Worm (Caenorhabditis elegans): ENCODE results near the gene ceh-18.

ceh-18 gene

DNA sequence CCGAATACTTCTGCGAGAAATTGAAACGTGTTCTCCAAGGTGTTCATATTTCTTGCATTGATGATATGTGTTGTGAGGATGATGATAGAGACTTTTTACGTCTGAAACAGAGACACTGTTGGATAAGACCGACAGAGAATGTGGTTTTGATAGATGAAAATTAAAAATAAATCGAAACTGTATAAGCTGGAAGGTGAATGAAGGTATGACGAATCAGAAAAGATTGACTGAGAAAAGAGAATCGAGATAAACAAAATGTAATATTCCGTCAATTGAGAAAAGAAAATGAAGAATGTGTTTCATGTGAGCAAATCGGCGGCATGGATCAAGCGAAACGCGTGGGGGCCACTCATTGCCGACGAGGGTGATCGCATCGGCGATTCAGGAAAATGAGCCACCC is at the start of gene ceh-18:
TSS of gene ceh-18 (minus strand) at position 101 of the 400 bp plus-strand sequence.
- TF ChIP-seq ets-7 (tag; optimal IDR thresholded peaks at IDR 0.05), result no peak
- TF ChIP-seq aly-1 (tag; optimal IDR thresholded peaks at IDR 0.05), result no peak
- TF ChIP-seq pes-1 (GFP tag; IDR thresholded peaks at IDR 0.05), result no peak
- TF ChIP-seq tbx-11 (GFP tag; IDR thresholded peaks at IDR 0.05), result no peak
- no peak for TF ChIP-seq ceh-13 (GFP tag; optimal IDR thresholded peaks at IDR 0.05)
- no peak for TF ChIP-seq sea-1 (GFP tag; conservative IDR thresholded peaks at IDR 0.05)
- TF ChIP-seq F13C5.2 (tag; optimal IDR thresholded peaks at IDR 0.05), result no peak
- TF ChIP-seq ama-1 (optimal IDR thresholded peaks at IDR 0.05), result no peak
- no peak for TF ChIP-seq scrt-1 (GFP tag; IDR thresholded peaks at IDR 0.05)
- no peak for TF ChIP-seq B0310.2 (tag; optimal IDR thresholded peaks at IDR 0.05)
- TF ChIP-seq flt-1 (GFP tag; IDR thresholded peaks at IDR 0.05), result no peak
- no peak for TF ChIP-seq hmg-4 (GFP tag; optimal IDR thresholded peaks at IDR 0.05)
- no peak for TF ChIP-seq hmbx-1 (tag; optimal IDR thresholded peaks at IDR 0.05)
- no peak for TF ChIP-seq tra-4 (tag; optimal IDR thresholded peaks at IDR 0.05)
- no peak for TF ChIP-seq hnd-1 (tag; optimal IDR thresholded peaks at IDR 0.05)
- no peak for TF ChIP-seq tbx-37 (GFP tag; conservative IDR thresholded peaks at IDR 0.05)
- no peak for TF ChIP-seq ceh-36 (tag; optimal IDR thresholded peaks at IDR 0.05)

- TF ChIP-seq flt-1 (GFP tag; IDR thresholded peaks at IDR 0.05) (no peak), aly-1 (tag; optimal IDR thresholded peaks at IDR 0.05) (no peak), tbx-37 (GFP tag; conservative IDR thresholded peaks at IDR 0.05) (no peak)
Measured at ce11 chrX:3904568-3904967, 47.0 kb upstream of the ceh-18 start, which contains the start of gene sup-12. Gene sup-12 (plus strand): TSS chrX:3904584.

- TF ChIP-seq hmg-4 (GFP tag; optimal IDR thresholded peaks at IDR 0.05) (no peak), ceh-36 (tag; optimal IDR thresholded peaks at IDR 0.05) (no peak), ama-1 (optimal IDR thresholded peaks at IDR 0.05) (no peak), B0310.2 (tag; optimal IDR thresholded peaks at IDR 0.05) (no peak), tbx-37 (GFP tag; conservative IDR thresholded peaks at IDR 0.05) (no peak)
Measured at ce11 chrX:3901389-3901788, 43.8 kb upstream of the ceh-18 start.

DNA sequence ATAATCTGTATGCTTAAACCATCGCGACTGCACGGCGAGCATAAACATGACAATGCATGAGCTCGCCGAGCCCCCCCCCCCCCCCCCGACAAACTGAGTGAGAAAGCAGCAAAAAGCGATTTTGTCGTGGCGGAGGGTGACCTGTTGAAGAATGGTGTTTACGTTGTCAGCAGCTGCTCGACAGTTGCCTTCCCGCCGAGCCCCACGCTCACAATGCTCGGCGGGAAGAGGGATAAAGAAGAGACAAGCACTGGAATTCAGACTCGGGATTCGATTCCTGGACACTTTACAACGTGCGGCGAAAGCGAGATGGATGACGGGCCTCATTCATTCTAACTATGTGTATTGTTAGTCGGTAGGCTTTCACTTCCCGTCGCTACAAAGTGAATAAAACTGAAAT is 43.1 kb upstream of the ceh-18 start:
- TF ChIP-seq ceh-13 (GFP tag; optimal IDR thresholded peaks at IDR 0.05), result no peak
- no peak for TF ChIP-seq hmg-4 (GFP tag; optimal IDR thresholded peaks at IDR 0.05)
- TF ChIP-seq ceh-36 (tag; optimal IDR thresholded peaks at IDR 0.05), result no peak
- TF ChIP-seq hnd-1 (tag; optimal IDR thresholded peaks at IDR 0.05), result no peak

ce11 chrX:3898255-3899177 is 40.9 kb upstream of the ceh-18 start:
- no peak for TF ChIP-seq hmg-4 (GFP tag; optimal IDR thresholded peaks at IDR 0.05)
- TF ChIP-seq sea-1 (GFP tag; conservative IDR thresholded peaks at IDR 0.05), result no peak
- no peak for TF ChIP-seq aly-1 (tag; optimal IDR thresholded peaks at IDR 0.05)
- no peak for TF ChIP-seq tbx-11 (GFP tag; IDR thresholded peaks at IDR 0.05)

- TF ChIP-seq hmg-4 (GFP tag; optimal IDR thresholded peaks at IDR 0.05) (no peak), scrt-1 (GFP tag; IDR thresholded peaks at IDR 0.05) (no peak), hmbx-1 (tag; optimal IDR thresholded peaks at IDR 0.05) (no peak), flt-1 (GFP tag; IDR thresholded peaks at IDR 0.05) (no peak), tra-4 (tag; optimal IDR thresholded peaks at IDR 0.05) (no peak), hnd-1 (tag; optimal IDR thresholded peaks at IDR 0.05) (no peak), tbx-37 (GFP tag; conservative IDR thresholded peaks at IDR 0.05) (no peak), tbx-11 (GFP tag; IDR thresholded peaks at IDR 0.05) (no peak), ets-7 (tag; optimal IDR thresholded peaks at IDR 0.05) (no peak), ama-1 (optimal IDR thresholded peaks at IDR 0.05) (no peak), ceh-13 (GFP tag; optimal IDR thresholded peaks at IDR 0.05) (no peak), pes-1 (GFP tag; IDR thresholded peaks at IDR 0.05) (no peak), sea-1 (GFP tag; conservative IDR thresholded peaks at IDR 0.05) (no peak)
Measured at ce11 chrX:3895577-3895976, 38.0 kb upstream of the ceh-18 start, which contains the start of gene F47F2.3. Gene F47F2.3 (minus strand): TSS chrX:3895677.

DNA sequence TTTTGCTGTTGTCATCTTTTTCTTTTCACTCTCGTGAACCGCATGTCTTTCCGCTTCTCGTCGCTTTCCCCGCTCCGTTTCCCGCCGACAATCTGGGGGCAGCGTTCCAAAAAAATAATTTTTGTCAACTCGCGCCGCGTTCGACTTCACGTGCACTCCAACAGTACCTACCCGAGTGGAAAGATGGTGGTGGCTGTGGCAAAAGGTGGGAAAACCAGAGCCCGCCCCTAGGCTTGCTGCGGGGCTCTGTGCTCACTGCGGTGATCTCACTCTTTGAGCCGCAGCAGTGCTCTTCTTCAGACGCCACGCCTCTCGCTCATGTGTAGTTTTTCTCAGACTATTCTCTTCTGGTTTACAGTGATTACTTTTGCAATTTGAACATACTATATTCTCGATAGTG is 30.0 kb upstream of the ceh-18 start:
- TF ChIP-seq scrt-1 (GFP tag; IDR thresholded peaks at IDR 0.05), result no peak
- peak; percentile 32 for TF ChIP-seq hmg-4 (GFP tag; optimal IDR thresholded peaks at IDR 0.05)

ce11 chrX:3878233-3878632 is 20.6 kb upstream of the ceh-18 start, which contains the start of gene F47F2.1:
Gene F47F2.1 (plus strand): TSS chrX:3878533.
- TF ChIP-seq ets-7 (tag; optimal IDR thresholded peaks at IDR 0.05) (no peak), F13C5.2 (tag; optimal IDR thresholded peaks at IDR 0.05) (no peak), aly-1 (tag; optimal IDR thresholded peaks at IDR 0.05) (no peak), ceh-36 (tag; optimal IDR thresholded peaks at IDR 0.05) (no peak), ama-1 (optimal IDR thresholded peaks at IDR 0.05) (no peak), hmg-4 (GFP tag; optimal IDR thresholded peaks at IDR 0.05) (no peak), flt-1 (GFP tag; IDR thresholded peaks at IDR 0.05) (no peak)

DNA sequence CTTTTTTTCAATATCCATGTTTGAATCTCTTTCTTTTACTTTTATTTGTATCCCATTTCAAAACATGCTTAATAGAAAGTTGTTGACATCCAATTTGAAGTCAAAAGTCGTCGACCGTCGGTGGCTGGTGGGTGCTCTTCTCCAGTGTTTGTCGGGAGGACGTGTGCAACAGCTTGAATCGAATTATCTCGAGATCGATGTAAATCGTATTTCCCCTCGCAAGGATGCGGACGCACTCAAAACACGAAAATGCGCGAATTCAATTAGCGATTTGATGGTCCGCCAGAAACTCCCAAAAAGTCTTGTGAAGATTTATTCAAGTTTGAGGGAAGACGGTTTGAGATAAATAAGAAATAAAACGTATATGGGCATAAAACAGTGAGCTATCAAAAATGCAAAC is 18.1 kb upstream of the ceh-18 start:
- no peak for TF ChIP-seq ceh-36 (tag; optimal IDR thresholded peaks at IDR 0.05)
- no peak for TF ChIP-seq ama-1 (optimal IDR thresholded peaks at IDR 0.05)
- TF ChIP-seq tbx-11 (GFP tag; IDR thresholded peaks at IDR 0.05), result no peak
- no peak for TF ChIP-seq scrt-1 (GFP tag; IDR thresholded peaks at IDR 0.05)
- no peak for TF ChIP-seq hmbx-1 (tag; optimal IDR thresholded peaks at IDR 0.05)
- no peak for TF ChIP-seq ets-7 (tag; optimal IDR thresholded peaks at IDR 0.05)
- no peak for TF ChIP-seq pes-1 (GFP tag; IDR thresholded peaks at IDR 0.05)
- no peak for TF ChIP-seq hmg-4 (GFP tag; optimal IDR thresholded peaks at IDR 0.05)
- TF ChIP-seq aly-1 (tag; optimal IDR thresholded peaks at IDR 0.05), result no peak
- no peak for TF ChIP-seq sea-1 (GFP tag; conservative IDR thresholded peaks at IDR 0.05)
- TF ChIP-seq hnd-1 (tag; optimal IDR thresholded peaks at IDR 0.05), result no peak
- TF ChIP-seq B0310.2 (tag; optimal IDR thresholded peaks at IDR 0.05), result no peak
